Worm (Caenorhabditis elegans) whole organism, L2 larva: Measurements from ENCODE around the gene sly-1.

Experiments used
- F13H6.1 ChIP-seq: sonication (generic microtip); optimal IDR thresholded peaks from 2 replicates; lab custom pipeline; 2016; ENCODE audit warnings: missing genetic modification characterization, missing compliant biosample characterization
- ceh-16 ChIP-seq: fragments of 150-350 bp; optimal IDR thresholded peaks from 2 replicates; lab custom pipeline; 2014; ENCODE audit warnings: missing biosample characterization, missing genetic modification characterization
- dmd-4 ChIP-seq: sonication (generic microtip); optimal IDR thresholded peaks from 2 replicates; lab custom pipeline; 2017; ENCODE audit warnings: missing biosample characterization, missing genetic modification characterization
- elt-3 ChIP-seq: sonication (generic microtip); optimal IDR thresholded peaks from 2 replicates; lab custom pipeline; 2017; ENCODE audit warnings: missing biosample characterization, missing genetic modification characterization
- lin-13 ChIP-seq: fragments of 150-350 bp; optimal IDR thresholded peaks from 2 replicates; lab custom pipeline; 2014; ENCODE audit warnings: missing biosample characterization, missing genetic modification reagents, missing genetic modification characterization
- lsy-2 ChIP-seq, 2 experiments: fragments of 150-350 bp in 1 of 2; sonication (generic microtip) in 1 of 2; optimal IDR thresholded peaks; 2 replicates each; lab custom pipeline; 2014 to 2017; ENCODE audit warnings: missing biosample characterization in 2 of 2, missing genetic modification characterization in 2 of 2
- nhr-12 ChIP-seq: fragments of 150-350 bp; optimal IDR thresholded peaks from 2 replicates; lab custom pipeline; 2014; ENCODE audit warnings: missing biosample characterization, missing genetic modification characterization
- nhr-237 ChIP-seq: fragments of 150-350 bp; optimal IDR thresholded peaks from 2 replicates; lab custom pipeline; 2014; ENCODE audit warnings: missing biosample characterization, missing genetic modification characterization
- nhr-77 ChIP-seq: fragments of 150-350 bp; optimal IDR thresholded peaks from 2 replicates; lab custom pipeline; 2014; ENCODE audit warnings: missing biosample characterization, missing genetic modification characterization
- skn-1 ChIP-seq: sonication (generic microtip); optimal IDR thresholded peaks from 2 replicates; lab custom pipeline; 2017; ENCODE audit warnings: missing biosample characterization, missing genetic modification characterization
- unc-39 ChIP-seq: fragments of 150-350 bp; optimal IDR thresholded peaks from 2 replicates; lab custom pipeline; 2014; ENCODE audit warnings: missing biosample characterization, missing genetic modification characterization
- ztf-1 ChIP-seq: fragments of 200-800 bp; sonication (Bioruptor generic); conservative IDR thresholded peaks from 2 replicates; pipeline ENCODE4 v1.3.6; 2022; ENCODE audit warnings: missing genetic modification characterization, missing compliant biosample characterization

DNA sequence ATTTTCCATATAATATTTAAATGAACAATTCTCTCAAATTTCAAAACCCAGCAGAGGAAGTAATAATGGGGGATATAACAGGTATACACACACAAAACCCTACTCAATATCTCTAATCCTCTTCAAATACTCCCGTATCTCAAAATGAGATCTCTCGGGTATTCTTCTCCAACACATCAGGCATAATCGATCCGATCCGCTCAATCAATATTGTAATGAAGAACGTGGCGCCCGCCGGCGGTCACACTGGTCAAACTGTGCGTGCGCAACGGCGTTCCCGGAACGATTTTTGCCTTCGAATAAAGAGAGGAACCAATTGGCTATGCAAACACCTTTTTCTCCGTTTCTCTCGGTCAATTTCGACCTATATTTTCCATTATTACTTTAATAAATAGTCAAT lies 55.7 kb downstream of the sly-1 start:
- no peak for TF ChIP-seq lsy-2 (tag; optimal IDR thresholded peaks at IDR 0.05; lab: Kevin White, UChicago)
- TF ChIP-seq ceh-16 (tag; lab: Kevin White, UChicago): no peak
- TF ChIP-seq nhr-237 (tag; lab: Kevin White, UChicago): no peak
- no peak for TF ChIP-seq lin-13 (GFP tag; lab: Kevin White, UChicago)
- no peak for TF ChIP-seq unc-39 (tag; lab: Kevin White, UChicago)
- no peak for TF ChIP-seq elt-3
- TF ChIP-seq nhr-77 (tag; lab: Kevin White, UChicago): no peak
- no peak for TF ChIP-seq ztf-1
- no peak for TF ChIP-seq skn-1
- TF ChIP-seq dmd-4 (tag; lab: Kevin White, UChicago): no peak
- TF ChIP-seq nhr-12 (tag; lab: Kevin White, UChicago): no peak
- no peak for TF ChIP-seq F13H6.1 (tag; lab: Kevin White, UChicago)
